Worm (Caenorhabditis elegans): ENCODE data around the gene cutl-26.
A peak's percentile ranks its signal among the peaks of the same experiment; 100 is the strongest.

DNA sequence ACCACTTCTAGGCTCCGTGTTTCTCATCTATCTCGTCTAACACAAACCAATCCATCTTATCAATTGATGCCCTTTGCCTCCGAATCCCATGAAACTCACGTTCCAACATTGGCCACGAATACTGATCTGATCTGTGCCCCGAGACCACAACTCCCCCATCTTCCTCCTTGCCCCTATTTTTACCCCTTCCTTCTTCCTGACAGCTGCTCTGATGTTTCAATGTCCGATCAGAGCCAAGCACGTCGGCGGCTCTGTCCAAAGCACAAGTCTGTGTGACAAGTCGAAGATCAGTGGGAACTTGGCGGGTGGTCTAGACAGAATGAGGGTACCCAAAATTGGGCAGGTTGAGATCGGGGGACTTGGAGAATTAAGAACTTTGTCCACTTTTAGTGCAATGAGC is 38.8 kb upstream of the cutl-26 start:
- TF ChIP-seq lin-13 (GFP tag; optimal IDR thresholded peaks at IDR 0.05) (no peak), php-3 (GFP tag; IDR thresholded peaks at IDR 0.05) (no peak), snpc-4 (tag; optimal IDR thresholded peaks at IDR 0.05) (no peak), nhr-11 (tag; optimal IDR thresholded peaks at IDR 0.05) (peak; percentile 48), unc-130 (GFP tag; optimal IDR thresholded peaks at IDR 0.05) (no peak), ces-1 (GFP tag; optimal IDR thresholded peaks at IDR 0.05) (no peak), unc-62 (GFP tag; optimal IDR thresholded peaks at IDR 0.05 in 1 of 2) (no peak), unc-62 (tag; optimal IDR thresholded peaks at IDR 0.05) (no peak), R02D3.7 (tag; optimal IDR thresholded peaks at IDR 0.05) (no peak), aly-2 (tag; optimal IDR thresholded peaks at IDR 0.05) (no peak), lin-39 (tag; optimal IDR thresholded peaks at IDR 0.05) (no peak), lir-3 (tag; optimal IDR thresholded peaks at IDR 0.05) (no peak)

Measured in whole organism, L4 larva.